Worm (Caenorhabditis elegans): ENCODE data around the gene T16G1.6.

DNA sequence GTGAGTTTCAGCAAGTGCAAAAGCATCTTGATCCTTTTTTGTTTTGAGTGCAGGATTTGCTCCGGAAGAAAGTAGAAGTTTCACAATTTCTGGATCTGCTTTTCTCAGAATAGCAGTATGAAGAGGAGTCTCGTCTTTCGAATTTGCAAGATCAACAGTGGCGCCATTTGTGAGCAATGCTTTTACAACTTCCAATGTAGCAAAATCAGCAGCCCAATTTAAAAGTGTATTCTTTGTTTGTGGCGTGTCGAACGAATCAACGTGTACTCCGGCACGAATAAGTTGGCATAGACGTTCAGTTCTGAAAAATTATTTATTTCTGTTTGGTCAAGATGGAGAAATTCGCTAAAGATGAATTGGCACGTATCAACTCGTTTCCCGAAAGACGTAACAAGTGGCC, 12.6 kb upstream of the T16G1.6 start, which contains the start of gene T16G1.13:
- TF ChIP-seq ama-1 (optimal IDR thresholded peaks at IDR 0.05) (no peak), egl-27 (tag; optimal IDR thresholded peaks at IDR 0.05) (no peak), F44E2.7 (GFP tag; IDR thresholded peaks at IDR 0.05) (no peak), duxl-1 (tag; optimal IDR thresholded peaks at IDR 0.05; ENCODE audit: poor library complexity) (no peak), nhr-77 (tag; optimal IDR thresholded peaks at IDR 0.05) (no peak), nhr-76 (tag; optimal IDR thresholded peaks at IDR 0.05) (no peak), lin-13 (GFP tag; optimal IDR thresholded peaks at IDR 0.05) (no peak), nhr-28 (tag; optimal IDR thresholded peaks at IDR 0.05) (no peak), lin-1 (GFP tag; IDR thresholded peaks at IDR 0.05) (no peak), zag-1 (tag; optimal IDR thresholded peaks at IDR 0.05) (no peak), nhr-11 (tag; optimal IDR thresholded peaks at IDR 0.05) (no peak)

Data from whole organism, L4 larva.